Fruit fly (Drosophila melanogaster): Measurements from ENCODE around the gene Ets21C.

The Ets21C gene

DNA sequence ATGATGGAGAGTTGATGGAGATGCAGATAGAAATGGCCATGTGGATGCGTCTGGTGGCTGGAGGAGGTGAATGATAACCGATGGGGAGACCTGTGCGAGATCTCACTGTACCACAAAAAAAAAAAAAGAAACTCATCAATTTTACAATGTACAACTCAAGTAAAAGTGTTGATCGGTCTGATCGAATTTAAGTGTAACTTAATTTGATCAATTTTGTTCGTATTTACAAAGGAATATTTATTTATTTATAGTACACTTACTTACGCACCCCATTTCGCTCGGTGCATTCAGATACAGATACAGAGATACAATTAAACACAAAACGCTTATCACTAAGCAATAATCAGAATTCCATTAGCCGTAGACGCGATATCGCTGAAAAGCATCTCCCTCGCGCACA, 30.0 kb downstream of the Ets21C start:
- TF ChIP-seq CG8159 (tag; optimal IDR thresholded peaks at IDR 0.05) (peak; percentile 63), Pif1A (GFP tag; optimal IDR thresholded peaks at IDR 0.05) (peak; percentile 33), CG10348 (GFP tag; IDR thresholded peaks at IDR 0.05) (no peak), rn (GFP tag; IDR thresholded peaks at IDR 0.05) (no peak), Ets98B (GFP tag; IDR thresholded peaks at IDR 0.05) (0 out of 2 replicates have a peak, but pooled peaks have one; percentile 5), EcR (GFP tag; optimal IDR thresholded peaks at IDR 0.05) (no peak), Pif1B (GFP tag; optimal IDR thresholded peaks at IDR 0.05) (peak; percentile 51), CG9948 (tag; optimal IDR thresholded peaks at IDR 0.05) (peak; percentile 55), CG32121 (GFP tag; IDR thresholded peaks at IDR 0.05) (0 out of 2 replicates have a peak, but pooled peaks have one; percentile 14), CG4496 (GFP tag; IDR thresholded peaks at IDR 0.05) (no peak), CG17806 (tag; optimal IDR thresholded peaks at IDR 0.05) (peak; percentile 66), CG8301 (tag; optimal IDR thresholded peaks at IDR 0.05) (peak; percentile 57), CG15710 (tag; optimal IDR thresholded peaks at IDR 0.05) (peak; percentile 48), CG12605 (GFP tag; IDR thresholded peaks at IDR 0.05) (peak; percentile 42; the same call in 1 of the 2 replicates), CG13204 (GFP tag; optimal IDR thresholded peaks at IDR 0.05) (no peak), gl (tag; optimal IDR thresholded peaks at IDR 0.05) (no peak), CG14655 (GFP tag; optimal IDR thresholded peaks at IDR 0.05) (peak; percentile 72), D1 (tag; optimal IDR thresholded peaks at IDR 0.05) (no peak), fd96Ca (GFP tag; IDR thresholded peaks at IDR 0.05) (no peak; the same call in 2 of the 3 replicates), Snoo (tag; optimal IDR thresholded peaks at IDR 0.05) (peak; percentile 43), CG34367 (tag; optimal IDR thresholded peaks at IDR 0.05) (peak; percentile 46)

DNA sequence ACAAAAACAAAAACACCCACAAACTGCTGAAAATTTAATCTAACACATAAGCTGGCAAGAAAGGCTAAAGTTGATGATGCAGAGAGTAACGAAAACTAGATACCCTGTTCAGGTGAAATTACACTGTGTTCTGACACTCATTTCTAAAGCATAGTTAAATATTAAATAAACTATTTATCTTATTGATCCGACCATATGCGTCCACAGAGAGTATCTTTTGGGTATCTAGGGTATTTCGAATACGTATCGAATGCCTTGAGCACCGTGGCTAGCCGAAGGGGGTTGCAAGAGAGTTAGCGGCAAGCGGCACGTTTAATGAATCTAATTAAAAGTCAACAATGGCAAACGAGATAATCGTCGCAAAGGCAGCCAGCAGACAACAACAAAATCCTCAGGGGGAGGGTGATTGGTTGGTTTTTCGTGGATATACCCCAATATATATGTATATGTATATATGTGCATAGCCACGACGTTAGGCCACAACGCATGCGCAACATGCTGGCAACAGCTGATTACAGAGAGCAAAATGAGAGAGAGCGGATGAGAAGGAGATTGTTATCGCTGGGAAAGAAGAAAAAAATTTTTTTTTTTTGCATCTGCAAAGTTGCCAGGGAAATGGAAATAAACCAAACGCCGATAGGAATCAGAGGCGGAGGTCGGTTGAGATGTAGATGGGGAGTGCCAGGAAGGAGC, 30.6 kb downstream of the Ets21C start:
- TF ChIP-seq CG15710 (tag; optimal IDR thresholded peaks at IDR 0.05) (no peak), CG14655 (GFP tag; optimal IDR thresholded peaks at IDR 0.05) (peak; percentile 33), Snoo (tag; optimal IDR thresholded peaks at IDR 0.05) (no peak), EcR (GFP tag; optimal IDR thresholded peaks at IDR 0.05) (no peak), Ets98B (GFP tag; IDR thresholded peaks at IDR 0.05) (peak; percentile 26), CG8159 (tag; optimal IDR thresholded peaks at IDR 0.05) (peak; percentile 2), fd96Ca (GFP tag; IDR thresholded peaks at IDR 0.05) (peak; percentile 47; the same call in 1 of the 3 replicates), Pif1A (GFP tag; optimal IDR thresholded peaks at IDR 0.05) (no peak), CG32121 (GFP tag; IDR thresholded peaks at IDR 0.05) (0 out of 2 replicates have a peak, but pooled peaks have one; percentile 32), Pif1B (GFP tag; optimal IDR thresholded peaks at IDR 0.05) (no peak), gl (tag; optimal IDR thresholded peaks at IDR 0.05) (no peak), rn (GFP tag; IDR thresholded peaks at IDR 0.05) (no peak), CG13204 (GFP tag; optimal IDR thresholded peaks at IDR 0.05) (no peak), CG10348 (GFP tag; IDR thresholded peaks at IDR 0.05) (no peak), CG8301 (tag; optimal IDR thresholded peaks at IDR 0.05) (peak; percentile 33), CG9948 (tag; optimal IDR thresholded peaks at IDR 0.05) (peak; percentile 26), CG4496 (GFP tag; IDR thresholded peaks at IDR 0.05) (peak; percentile 70), CG34367 (tag; optimal IDR thresholded peaks at IDR 0.05) (no peak), CG17806 (tag; optimal IDR thresholded peaks at IDR 0.05) (peak; percentile 31), CG12605 (GFP tag; IDR thresholded peaks at IDR 0.05) (no peak), D1 (tag; optimal IDR thresholded peaks at IDR 0.05) (no peak)

DNA sequence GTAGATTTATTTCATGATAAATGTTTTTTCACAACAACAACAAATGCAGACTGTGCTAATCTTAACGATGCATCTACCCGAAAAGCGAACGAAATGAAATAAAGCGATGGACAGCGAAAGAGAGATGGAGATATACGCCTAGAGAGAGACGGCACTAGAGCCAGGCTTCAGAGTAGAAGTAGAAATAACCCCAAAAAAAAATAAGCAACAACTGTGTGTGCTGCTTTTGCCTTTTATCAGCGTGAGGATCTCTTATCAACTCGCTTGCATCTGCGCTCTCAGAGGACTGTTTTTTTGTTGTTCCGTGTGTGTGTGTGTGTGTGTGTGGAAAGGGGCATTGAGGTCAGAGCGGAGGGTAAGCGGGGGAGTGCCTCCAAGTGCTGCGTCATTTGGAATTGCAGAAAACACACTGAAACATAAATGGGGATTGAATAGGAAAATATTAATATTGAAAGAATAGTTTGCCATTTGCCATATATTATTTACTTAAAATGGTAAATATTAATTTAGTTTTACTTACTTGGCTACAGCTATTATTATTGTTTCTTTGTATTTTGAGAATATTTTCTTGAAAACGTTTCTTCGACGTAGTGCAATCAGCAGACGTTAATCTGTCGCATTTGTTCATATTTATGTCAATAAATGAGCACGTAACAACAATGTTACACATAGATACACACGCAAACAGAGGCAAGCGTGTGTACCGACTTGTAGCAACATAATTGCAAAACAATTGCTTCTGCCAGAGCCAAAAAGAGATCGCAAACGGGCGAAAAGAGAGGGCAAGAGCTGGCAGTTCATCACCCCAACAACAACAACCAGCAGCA, 31.5 kb downstream of the Ets21C start:
- TF ChIP-seq CG15710 (tag; optimal IDR thresholded peaks at IDR 0.05) (no peak), fd96Ca (GFP tag; IDR thresholded peaks at IDR 0.05) (no peak), EcR (GFP tag; optimal IDR thresholded peaks at IDR 0.05) (no peak)

DNA sequence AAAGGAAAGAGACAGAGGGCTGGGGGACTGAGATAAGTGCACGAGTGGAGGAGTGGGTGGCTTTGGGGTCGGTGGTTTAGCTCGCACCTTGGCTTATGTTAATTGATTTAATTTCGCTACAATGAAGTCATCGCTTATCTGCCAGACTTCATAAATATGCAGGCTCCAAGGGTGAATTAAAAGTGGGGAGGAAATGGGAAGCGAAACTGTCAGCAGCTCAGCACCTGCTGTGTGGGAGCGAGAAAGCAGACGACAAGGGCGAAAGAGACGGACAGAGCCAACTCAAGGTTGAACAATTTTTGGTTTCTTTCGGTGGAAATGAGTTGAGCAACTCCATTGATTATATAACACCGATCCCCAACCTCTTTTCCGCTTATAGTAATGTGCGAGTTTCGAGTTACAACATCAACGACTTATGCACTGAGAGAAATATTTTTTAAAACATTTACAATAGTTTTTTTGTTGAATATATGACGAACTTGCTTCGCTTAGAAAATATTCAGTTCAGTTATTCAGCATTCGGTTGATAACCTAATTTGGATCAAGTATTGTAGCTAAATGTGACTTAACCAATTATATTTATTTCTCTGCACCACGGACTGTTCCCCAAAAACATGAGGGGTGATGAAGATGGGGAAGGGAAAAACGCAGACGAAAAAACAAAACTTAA, 32.3 kb downstream of the Ets21C start:
- peak; percentile 68 for TF ChIP-seq Pif1A (GFP tag; optimal IDR thresholded peaks at IDR 0.05)
- peak; percentile 40 for TF ChIP-seq CG8159 (tag; optimal IDR thresholded peaks at IDR 0.05)
- TF ChIP-seq CG34367 (tag; optimal IDR thresholded peaks at IDR 0.05) = peak; percentile 31
- peak; percentile 49 for TF ChIP-seq CG15710 (tag; optimal IDR thresholded peaks at IDR 0.05)
- TF ChIP-seq Snoo (tag; optimal IDR thresholded peaks at IDR 0.05) = peak; percentile 65
- TF ChIP-seq rn (GFP tag; IDR thresholded peaks at IDR 0.05) = no peak
- TF ChIP-seq CG9948 (tag; optimal IDR thresholded peaks at IDR 0.05) = peak; percentile 33
- peak; percentile 25 for TF ChIP-seq CG17806 (tag; optimal IDR thresholded peaks at IDR 0.05)
- no peak for TF ChIP-seq EcR (GFP tag; optimal IDR thresholded peaks at IDR 0.05)
- no peak for TF ChIP-seq CG14655 (GFP tag; optimal IDR thresholded peaks at IDR 0.05)
- no peak for TF ChIP-seq CG10348 (GFP tag; IDR thresholded peaks at IDR 0.05)
- no peak for TF ChIP-seq fd96Ca (GFP tag; IDR thresholded peaks at IDR 0.05)
- TF ChIP-seq Pif1B (GFP tag; optimal IDR thresholded peaks at IDR 0.05) = peak; percentile 64

Measured in whole organism, pupa.